Fruit fly (Drosophila melanogaster) whole organism, adult: ENCODE results near the gene Surf4.

ENCODE experiments used
- CG11617 ChIP-seq: fragments of 200-800 bp; sonication (Bioruptor generic); optimal IDR thresholded peaks from 2 replicates; lab custom pipeline; 2017; ENCODE audit warnings: mild to moderate bottlenecking, missing biosample characterization, missing genetic modification reagents, missing genetic modification characterization
- CG12768 ChIP-seq: fragments of 200-800 bp; sonication (Bioruptor generic); optimal IDR thresholded peaks from 2 replicates; lab custom pipeline; 2017; ENCODE audit warnings: missing biosample characterization, missing genetic modification characterization, mild to moderate bottlenecking, moderate library complexity, missing genetic modification reagents
- CG14711 ChIP-seq: fragments of 200-800 bp; sonication (Bioruptor generic); optimal IDR thresholded peaks from 2 replicates; lab custom pipeline; 2018; ENCODE audit warnings: missing biosample characterization, mild to moderate bottlenecking, missing genetic modification characterization, moderate library complexity
- CG1620 ChIP-seq: fragments of 200-800 bp; sonication (Bioruptor generic); optimal IDR thresholded peaks from 2 replicates; lab custom pipeline; 2016; ENCODE audit warnings: missing biosample characterization, missing genetic modification characterization
- CG33017 ChIP-seq: fragments of 200-800 bp; sonication (Bioruptor generic); optimal IDR thresholded peaks from 2 replicates; lab custom pipeline; 2018; ENCODE audit warnings: missing biosample characterization, mild to moderate bottlenecking, missing genetic modification characterization, moderate library complexity
- CG5204 ChIP-seq: fragments of 200-800 bp; sonication (Bioruptor generic); optimal IDR thresholded peaks from 2 replicates; lab custom pipeline; 2016; ENCODE audit warnings: missing biosample characterization, missing genetic modification characterization
- CG7045 ChIP-seq: fragments of 200-800 bp; sonication (Bioruptor generic); optimal IDR thresholded peaks from 2 replicates; lab custom pipeline; 2017; ENCODE audit warnings: missing biosample characterization, mild to moderate bottlenecking, missing genetic modification characterization
- CG7101 ChIP-seq: fragments of 200-800 bp; sonication (Bioruptor generic); optimal IDR thresholded peaks from 2 replicates; lab custom pipeline; 2018; ENCODE audit warnings: missing biosample characterization, mild to moderate bottlenecking, missing genetic modification characterization, moderate library complexity
- Clk ChIP-seq: fragments of 200-800 bp; sonication (Bioruptor generic); optimal IDR thresholded peaks from 2 replicates; lab custom pipeline; 2017; ENCODE audit warnings: missing biosample characterization, missing genetic modification characterization
- Crg-1 ChIP-seq: fragments of 200-800 bp; sonication (Bioruptor generic); optimal IDR thresholded peaks from 2 replicates; lab custom pipeline; 2016; ENCODE audit warnings: missing biosample characterization, missing genetic modification characterization
- Hr96 ChIP-seq: fragments of 200-800 bp; sonication (Bioruptor generic); optimal IDR thresholded peaks from 2 replicates; lab custom pipeline; 2016; ENCODE audit warnings: missing biosample characterization, missing genetic modification characterization
- Mnt ChIP-seq: fragments of 200-800 bp; sonication (Bioruptor generic); optimal IDR thresholded peaks from 2 replicates; lab custom pipeline; 2016; ENCODE audit warnings: missing biosample characterization, mild to moderate bottlenecking, missing genetic modification characterization
- bab1 ChIP-seq: fragments of 200-800 bp; sonication (Bioruptor generic); optimal IDR thresholded peaks from 3 replicates; lab custom pipeline; 2019; ENCODE audit warnings: missing biosample characterization, mild to moderate bottlenecking, missing genetic modification characterization, moderate library complexity
- cic ChIP-seq: fragments of 200-800 bp; sonication (Bioruptor generic); optimal IDR thresholded peaks from 2 replicates; lab custom pipeline; 2017; ENCODE audit warnings: missing biosample characterization, mild to moderate bottlenecking, missing genetic modification characterization, moderate library complexity
- cnc ChIP-seq, 2 experiments: fragments of >200 bp; optimal IDR thresholded peaks; 2 replicates each; lab custom pipeline; 2017
- kay ChIP-seq: fragments of 200-800 bp; sonication (Bioruptor generic); peaks from one replicate; lab custom pipeline; 2016; ENCODE audit warnings: missing biosample characterization, missing genetic modification characterization, borderline replicate concordance
- ovo ChIP-seq: fragments of 200-800 bp; sonication (Bioruptor generic); optimal IDR thresholded peaks from 2 replicates; lab custom pipeline; 2016; ENCODE audit warnings: missing biosample characterization, missing genetic modification characterization
- pad ChIP-seq: fragments of 200-800 bp; sonication (Bioruptor generic); optimal IDR thresholded peaks from 3 replicates; lab custom pipeline; 2017; ENCODE audit warnings: missing biosample characterization, missing genetic modification characterization, mild to moderate bottlenecking, moderate library complexity, missing genetic modification reagents
- tj ChIP-seq: fragments of 200-800 bp; sonication (Bioruptor generic); optimal IDR thresholded peaks from 3 replicates; lab custom pipeline; 2017; ENCODE audit warnings: missing biosample characterization, mild to moderate bottlenecking, missing genetic modification characterization, moderate library complexity
- toe ChIP-seq: fragments of 200-800 bp; sonication (Bioruptor generic); optimal IDR thresholded peaks from 2 replicates; lab custom pipeline; 2016; ENCODE audit warnings: missing biosample characterization, missing genetic modification characterization

Gene Surf4

dm6 chr3R:15356152-15356551 is 10.2 kb upstream of the Surf4 start:
- TF ChIP-seq Mnt (peak; percentile 10), tj (GFP tag; lab: Kevin White, UChicago) (peak; percentile 100), Clk (GFP tag; lab: Kevin White, UChicago) (no peak)

dm6 chr3R:15354019-15354418 is 8.0 kb upstream of the Surf4 start:
- TF ChIP-seq Mnt (no peak), tj (GFP tag; lab: Kevin White, UChicago) (no peak), CG7101 (tag; lab: Kevin White, UChicago) (no peak), CG7045 (GFP tag; lab: Kevin White, UChicago) (no peak), CG5204 (GFP tag; lab: Kevin White, UChicago) (no peak), pad (GFP tag; lab: Kevin White, UChicago) (no peak), CG11617 (GFP tag; lab: Kevin White, UChicago) (no peak), CG33017 (tag; lab: Kevin White, UChicago) (no peak), cnc (optimal IDR thresholded peaks at IDR 0.05; lab: Kevin White, UChicago) (no peak), kay (GFP tag; lab: Kevin White, UChicago) (no peak), bab1 (GFP tag; lab: Kevin White, UChicago) (no peak), CG12768 (GFP tag; lab: Kevin White, UChicago) (no peak), Crg-1 (GFP tag; lab: Kevin White, UChicago) (no peak), CG14711 (tag; lab: Kevin White, UChicago) (no peak), toe (no peak)

- TF ChIP-seq CG1620: peak; percentile 31
- peak; percentile 28 for TF ChIP-seq Mnt
- TF ChIP-seq cic (GFP tag; lab: Kevin White, UChicago): peak; percentile 27
- peak; percentile 0 for TF ChIP-seq Crg-1 (GFP tag; lab: Kevin White, UChicago)
- TF ChIP-seq kay (GFP tag; lab: Kevin White, UChicago): no peak
- no peak for TF ChIP-seq cnc (optimal IDR thresholded peaks at IDR 0.05; lab: Kevin White, UChicago)
- TF ChIP-seq ovo (GFP tag; lab: Kevin White, UChicago): no peak
- TF ChIP-seq Hr96 (GFP tag; lab: Kevin White, UChicago): no peak
- TF ChIP-seq CG11617 (GFP tag; lab: Kevin White, UChicago): peak; percentile 72
- TF ChIP-seq Clk (GFP tag; lab: Kevin White, UChicago): no peak
- peak; percentile 38 for TF ChIP-seq CG33017 (tag; lab: Kevin White, UChicago)
- peak; percentile 72 for TF ChIP-seq CG7101 (tag; lab: Kevin White, UChicago)
- peak; percentile 74 for TF ChIP-seq bab1 (GFP tag; lab: Kevin White, UChicago)
- peak; percentile 69 for TF ChIP-seq CG14711 (tag; lab: Kevin White, UChicago)
- TF ChIP-seq pad (GFP tag; lab: Kevin White, UChicago): peak; percentile 45
- peak; percentile 40 for TF ChIP-seq tj (GFP tag; lab: Kevin White, UChicago)
- no peak for TF ChIP-seq CG5204 (GFP tag; lab: Kevin White, UChicago)
- no peak for TF ChIP-seq CG7045 (GFP tag; lab: Kevin White, UChicago)
- TF ChIP-seq toe: no peak
- peak; percentile 30 for TF ChIP-seq CG12768 (GFP tag; lab: Kevin White, UChicago)
Measured at dm6 chr3R:15350993-15351426, 5.0 kb upstream of the Surf4 start, which contains the start of the genes Trs33 and Tmtc4. Gene Trs33 (minus strand): TSS chr3R:15350995. Gene Tmtc4 (plus strand): TSS chr3R:15351225.

- TF ChIP-seq Mnt (peak; percentile 34), cnc (optimal IDR thresholded peaks at IDR 0.05; lab: Kevin White, UChicago) (no peak), Hr96 (GFP tag; lab: Kevin White, UChicago) (no peak), CG7101 (tag; lab: Kevin White, UChicago) (peak; percentile 36), CG11617 (GFP tag; lab: Kevin White, UChicago) (peak; percentile 26), CG14711 (tag; lab: Kevin White, UChicago) (peak; percentile 17), tj (GFP tag; lab: Kevin White, UChicago) (peak; percentile 1), bab1 (GFP tag; lab: Kevin White, UChicago) (peak; percentile 55)
Measured at dm6 chr3R:15347822-15348221, 1.8 kb upstream of the Surf4 start, which contains the start of the genes CG42726 and CG42727. Gene CG42726 (plus strand): TSS chr3R:15348048. Gene CG42727 (plus strand): TSS chr3R:15348048.

- no peak for TF ChIP-seq CG7045 (GFP tag; lab: Kevin White, UChicago)
- peak; percentile 10 for TF ChIP-seq ovo (GFP tag; lab: Kevin White, UChicago)
- TF ChIP-seq Hr96 (GFP tag; lab: Kevin White, UChicago): no peak
- TF ChIP-seq cic (GFP tag; lab: Kevin White, UChicago): no peak
- no peak for TF ChIP-seq kay (GFP tag; lab: Kevin White, UChicago)
- TF ChIP-seq bab1 (GFP tag; lab: Kevin White, UChicago): no peak
- peak; percentile 21 for TF ChIP-seq tj (GFP tag; lab: Kevin White, UChicago)
- no peak for TF ChIP-seq CG33017 (tag; lab: Kevin White, UChicago)
- no peak for TF ChIP-seq CG1620
- no peak for TF ChIP-seq CG7101 (tag; lab: Kevin White, UChicago)
- peak; percentile 60 to 77 for TF ChIP-seq cnc (optimal IDR thresholded peaks at IDR 0.05; lab: Kevin White, UChicago)
Measured at dm6 chr3R:15345198-15346017, 568 bp downstream of the Surf4 start.
